Fruit fly (Drosophila melanogaster) whole organism: ENCODE measurements around the gene scrt.

Source experiments
- CG8478 ChIP-seq: fragments of >200 bp; optimal IDR thresholded peaks from 2 replicates; lab custom pipeline; 2018; ENCODE audit warnings: inconsistent platforms
- Dll ChIP-seq: fragments of >200 bp; optimal IDR thresholded peaks from 2 replicates; lab custom pipeline; 2017
- EcR ChIP-seq, 2 experiments: fragments of >200 bp; optimal IDR thresholded peaks; 2 replicates each; lab custom pipeline; 2017; ENCODE audit warnings: missing biosample characterization in 2 of 2, missing genetic modification characterization in 2 of 2, missing genetic modification reagents in 2 of 2
- pan ChIP-seq: fragments of >200 bp; optimal IDR thresholded peaks from 2 replicates; lab custom pipeline; 2017
- psq ChIP-seq: fragments of >200 bp; optimal IDR thresholded peaks from 2 replicates; lab custom pipeline; 2017
- usp ChIP-seq: fragments of >200 bp; optimal IDR thresholded peaks from 2 replicates; lab custom pipeline; 2017; ENCODE audit warnings: missing biosample characterization, missing genetic modification characterization, mixed read lengths

The scrt gene

dm6 chr3L:3983466-3983946 is at the start of gene scrt:
TSS of gene scrt (plus strand) at chr3L:3983896.
- TF ChIP-seq CG8478 (lab: Kevin White, UChicago), result no peak
- no peak for TF ChIP-seq Dll (lab: Kevin White, UChicago)
- TF ChIP-seq usp (GFP tag; lab: Kevin White, UChicago), result no peak
- no peak for TF ChIP-seq pan (lab: Kevin White, UChicago)
- no peak for TF ChIP-seq psq (lab: Kevin White, UChicago)
- no peak for TF ChIP-seq EcR (GFP tag; optimal IDR thresholded peaks at IDR 0.05; lab: Kevin White, UChicago)

DNA sequence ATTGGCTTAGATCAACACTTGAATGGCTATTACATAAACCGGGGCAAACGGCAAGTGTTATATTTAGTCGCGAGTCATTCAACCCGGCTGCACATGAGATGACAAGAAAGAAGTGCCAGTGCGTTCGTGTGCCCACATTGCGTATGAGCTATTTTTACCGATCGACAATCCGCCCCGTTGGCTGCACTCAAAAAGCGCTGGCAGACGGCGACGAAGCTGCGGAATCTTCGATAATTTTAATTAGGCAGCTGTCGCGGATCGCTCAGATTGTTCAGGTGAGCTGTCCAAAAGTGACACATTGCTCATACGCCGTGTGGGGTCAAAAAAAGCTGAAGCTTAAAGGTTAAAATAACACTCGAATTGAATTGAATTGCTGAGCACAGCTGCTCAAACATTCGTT is 49.6 kb upstream of the scrt start:
- TF ChIP-seq usp (GFP tag; lab: Kevin White, UChicago) (no peak), EcR (GFP tag; optimal IDR thresholded peaks at IDR 0.05; lab: Kevin White, UChicago) (peak in 1 of 2 experiments; percentile 39), Dll (lab: Kevin White, UChicago) (no peak)

DNA sequence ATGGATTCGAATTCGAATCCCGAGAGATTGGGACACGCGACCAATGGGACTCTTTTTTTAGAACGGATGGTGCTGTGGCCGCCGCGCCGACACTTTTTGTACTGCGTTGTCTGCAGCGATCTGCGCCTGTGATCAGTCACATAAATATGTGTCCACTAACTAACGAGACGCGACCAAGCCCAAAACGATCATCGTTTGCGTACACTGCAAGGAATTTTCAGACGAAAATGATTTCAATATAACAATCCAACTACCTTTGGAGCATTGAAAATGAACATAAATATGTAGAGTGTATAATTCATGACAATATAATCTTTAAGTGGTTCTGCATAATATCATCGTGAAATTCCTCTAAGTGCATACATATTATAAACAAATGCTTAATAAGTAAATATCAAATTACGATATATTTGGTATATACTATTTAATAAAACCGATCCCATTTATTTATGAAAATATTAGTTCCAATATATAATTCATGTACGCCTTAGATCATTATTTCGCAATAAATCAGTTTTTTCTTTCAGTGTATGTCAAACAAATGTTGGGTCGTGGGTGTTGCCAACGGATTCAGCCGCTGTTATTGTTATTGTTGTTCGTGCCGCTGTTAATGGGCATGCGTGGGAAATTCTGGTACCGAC is 48.0 kb upstream of the scrt start, which contains the start of gene Eip63F-1:
TSS of gene Eip63F-1 (minus strand) at position 51 of the 641 bp plus-strand sequence.
- no peak for TF ChIP-seq EcR (GFP tag; optimal IDR thresholded peaks at IDR 0.05; lab: Kevin White, UChicago)
- TF ChIP-seq Dll (lab: Kevin White, UChicago), result no peak
- no peak for TF ChIP-seq usp (GFP tag; lab: Kevin White, UChicago)
- no peak for TF ChIP-seq pan (lab: Kevin White, UChicago)
- no peak for TF ChIP-seq psq (lab: Kevin White, UChicago)
- TF ChIP-seq CG8478 (lab: Kevin White, UChicago), result no peak

DNA sequence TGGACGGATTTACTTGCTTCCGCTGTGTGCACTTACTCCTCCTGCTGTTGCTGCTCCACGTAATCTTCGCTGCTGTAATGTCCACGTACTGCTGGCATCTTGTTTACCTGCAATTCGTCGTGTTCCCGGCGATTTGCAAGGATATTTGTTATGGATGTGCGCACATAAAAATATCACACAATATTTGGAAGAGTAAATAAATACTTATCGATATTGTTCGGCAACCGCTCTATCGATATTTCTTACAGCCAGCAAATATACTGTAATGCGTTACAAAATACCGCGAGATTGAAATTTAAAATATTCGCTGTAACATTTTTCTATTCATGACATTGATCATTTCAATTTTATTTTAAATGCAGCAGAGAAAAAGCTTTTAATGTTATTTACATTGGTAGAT is 45.9 kb upstream of the scrt start, which contains the start of gene CG10866:
TSS of gene CG10866 (minus strand) at position 187 of the 400 bp plus-strand sequence.
- no peak for TF ChIP-seq EcR (GFP tag; optimal IDR thresholded peaks at IDR 0.05; lab: Kevin White, UChicago)
- no peak for TF ChIP-seq Dll (lab: Kevin White, UChicago)
- no peak for TF ChIP-seq pan (lab: Kevin White, UChicago)
- no peak for TF ChIP-seq psq (lab: Kevin White, UChicago)
- no peak for TF ChIP-seq usp (GFP tag; lab: Kevin White, UChicago)
- no peak for TF ChIP-seq CG8478 (lab: Kevin White, UChicago)

dm6 chr3L:3940075-3940819 is 43.4 kb upstream of the scrt start, which contains the start of gene CG12766:
TSS of gene CG12766 (minus strand) at chr3L:3940125.
- TF ChIP-seq pan (lab: Kevin White, UChicago), result no peak
- no peak for TF ChIP-seq CG8478 (lab: Kevin White, UChicago)
- TF ChIP-seq Dll (lab: Kevin White, UChicago), result no peak
- no peak for TF ChIP-seq psq (lab: Kevin White, UChicago)
- no peak for TF ChIP-seq usp (GFP tag; lab: Kevin White, UChicago)
- no peak for TF ChIP-seq EcR (GFP tag; optimal IDR thresholded peaks at IDR 0.05; lab: Kevin White, UChicago)

DNA sequence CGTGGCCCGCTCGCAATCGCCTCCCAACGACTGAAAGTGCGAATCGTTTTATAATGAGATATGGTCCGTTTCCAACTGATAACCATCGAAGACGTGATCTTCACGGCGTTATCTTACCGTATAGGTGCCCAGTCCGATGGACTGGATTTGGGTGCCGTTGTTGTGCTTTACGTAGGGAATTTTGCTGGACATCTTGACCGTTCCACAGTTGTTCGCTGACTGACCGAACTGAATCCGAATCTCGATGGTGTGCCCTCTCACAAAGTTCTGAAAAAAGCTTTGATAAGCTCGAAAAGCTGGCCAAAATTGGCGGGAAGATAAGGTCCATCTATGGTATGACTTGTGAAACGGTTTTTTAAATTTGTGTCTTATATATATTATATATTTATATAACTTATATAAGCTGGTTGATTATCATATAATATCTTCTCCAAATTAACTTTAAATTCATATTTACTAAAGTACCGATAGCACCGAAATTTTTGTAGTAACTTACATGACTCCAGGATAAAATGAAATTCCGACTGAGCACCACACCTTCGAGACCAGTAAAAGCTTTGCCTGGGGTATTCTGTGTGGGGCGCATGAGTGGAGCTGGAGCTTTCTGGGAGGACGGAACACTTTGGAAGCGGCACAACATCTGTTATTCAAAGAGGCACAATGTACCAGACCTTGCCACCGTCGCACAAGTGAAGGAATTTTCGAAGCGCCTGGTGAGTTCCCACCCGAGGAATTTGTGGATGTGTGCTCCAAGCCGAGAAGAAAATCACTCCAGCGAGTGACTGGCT is 41.3 kb upstream of the scrt start, which contains the start of the genes CG10863 and CG14982:
TSS of gene CG10863 (minus strand) at position 225 of the 788 bp plus-strand sequence.
TSS of gene CG14982 (plus strand) at position 470 of the 788 bp plus-strand sequence.
- TF ChIP-seq CG8478 (lab: Kevin White, UChicago), result no peak
- TF ChIP-seq Dll (lab: Kevin White, UChicago), result no peak
- TF ChIP-seq pan (lab: Kevin White, UChicago), result no peak
- no peak for TF ChIP-seq EcR (GFP tag; optimal IDR thresholded peaks at IDR 0.05; lab: Kevin White, UChicago)
- no peak for TF ChIP-seq usp (GFP tag; lab: Kevin White, UChicago)
- no peak for TF ChIP-seq psq (lab: Kevin White, UChicago)

dm6 chr3L:3947301-3947941 is 36.3 kb upstream of the scrt start, which contains the start of gene CG10853:
TSS of gene CG10853 (plus strand) at chr3L:3947891.
- TF ChIP-seq psq (lab: Kevin White, UChicago) (no peak), pan (lab: Kevin White, UChicago) (no peak), Dll (lab: Kevin White, UChicago) (no peak), EcR (GFP tag; optimal IDR thresholded peaks at IDR 0.05; lab: Kevin White, UChicago) (no peak), usp (GFP tag; lab: Kevin White, UChicago) (no peak), CG8478 (lab: Kevin White, UChicago) (no peak)

DNA sequence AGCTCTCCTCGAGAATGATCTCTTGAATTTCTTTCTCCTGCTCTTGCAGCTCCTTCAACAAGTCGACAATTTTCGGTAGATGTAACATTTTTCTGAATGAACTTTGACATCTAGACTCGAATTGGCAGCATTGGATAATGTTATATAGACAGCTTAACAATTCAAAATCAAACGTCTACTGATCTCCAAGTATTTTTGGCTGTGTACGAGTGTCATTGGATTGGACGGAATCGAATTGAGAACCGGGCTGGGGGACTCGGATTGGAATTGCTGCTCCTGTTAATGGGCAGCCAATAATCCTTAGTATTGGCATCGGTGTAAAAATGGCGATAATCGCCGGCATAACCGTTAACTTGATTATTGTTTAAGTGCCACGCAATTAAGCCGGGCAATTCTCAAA is 34.5 kb upstream of the scrt start, which contains the start of gene CG14983:
TSS of gene CG14983 (minus strand) at position 101 of the 400 bp plus-strand sequence.
- TF ChIP-seq psq (lab: Kevin White, UChicago) (no peak), pan (lab: Kevin White, UChicago) (no peak), EcR (GFP tag; optimal IDR thresholded peaks at IDR 0.05; lab: Kevin White, UChicago) (no peak), Dll (lab: Kevin White, UChicago) (no peak), usp (GFP tag; lab: Kevin White, UChicago) (no peak), CG8478 (lab: Kevin White, UChicago) (no peak)

dm6 chr3L:3951875-3952274 is 31.8 kb upstream of the scrt start:
- TF ChIP-seq usp (GFP tag; lab: Kevin White, UChicago) (no peak), Dll (lab: Kevin White, UChicago) (no peak), psq (lab: Kevin White, UChicago) (no peak), CG8478 (lab: Kevin White, UChicago) (no peak), pan (lab: Kevin White, UChicago) (no peak), EcR (GFP tag; optimal IDR thresholded peaks at IDR 0.05; lab: Kevin White, UChicago) (no peak)
